Worm (Caenorhabditis elegans): ENCODE results near the gene C29E4.10.

Gene C29E4.10

DNA sequence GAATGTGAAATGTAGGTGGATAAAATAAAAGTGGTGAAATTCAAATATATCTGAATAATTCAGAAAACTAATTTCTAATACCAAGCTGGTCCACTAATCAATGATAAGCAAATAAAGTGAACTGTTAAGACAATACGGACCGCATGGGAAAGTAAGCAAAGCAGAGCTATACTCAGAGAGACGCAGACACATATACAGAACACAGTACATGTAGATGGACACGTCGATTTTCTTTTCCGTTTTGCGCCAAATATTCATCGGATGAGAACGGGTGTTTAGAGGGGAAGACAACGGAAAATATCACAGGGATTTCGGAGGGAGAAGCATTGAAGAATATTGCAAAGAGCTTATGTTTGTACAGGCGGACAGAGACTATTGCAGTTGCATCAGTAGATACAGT lies 11.7 kb upstream of the C29E4.10 start:
- TF ChIP-seq hmg-1.2 (GFP tag; IDR thresholded peaks at IDR 0.05) (peak; percentile 36; the same call in 1 of the 2 replicates), madf-6 (GFP tag; IDR thresholded peaks at IDR 0.05) (no peak)

DNA sequence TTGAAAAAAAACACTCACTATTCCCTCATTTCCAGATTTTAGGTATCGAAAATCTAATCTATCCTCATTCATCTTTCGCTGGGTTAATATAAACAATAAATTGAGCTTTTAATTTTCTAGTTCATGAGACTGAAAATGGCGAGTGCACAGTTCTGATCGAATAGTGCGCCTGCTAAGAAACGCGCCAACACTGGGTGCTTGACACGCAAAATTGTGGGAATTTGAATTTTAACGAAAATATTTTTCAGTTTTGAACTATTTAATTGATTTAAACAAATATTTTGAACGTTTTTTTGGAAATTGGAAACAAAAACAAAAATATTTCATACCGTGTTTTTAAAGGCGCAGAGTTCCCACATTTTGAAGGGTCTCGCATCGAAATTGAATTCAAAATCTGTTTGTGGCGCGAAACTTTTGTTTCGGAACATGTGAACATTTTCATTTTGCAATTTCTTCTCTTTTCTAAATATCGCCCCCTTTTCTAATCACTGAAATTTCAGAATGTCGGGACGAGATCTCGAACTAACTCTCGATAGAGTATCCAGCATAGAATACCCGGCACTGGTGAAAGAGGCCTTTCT lies 9.0 kb upstream of the C29E4.10 start, which contains the start of the genes C29E4.13 and npp-15:
C29E4.13 (minus strand) TSS at position 169 of the 581 bp plus-strand sequence.
npp-15 (plus strand) TSS at position 495 of the 581 bp plus-strand sequence.
- TF ChIP-seq hmg-20 (GFP tag; IDR thresholded peaks at IDR 0.05) (no peak), F33H1.4 (GFP tag; IDR thresholded peaks at IDR 0.05) (peak; percentile 82), unc-62 (GFP tag; optimal IDR thresholded peaks at IDR 0.05) (no peak), nfyb-1 (GFP tag; IDR thresholded peaks at IDR 0.05) (no peak), dpl-1 (GFP tag; optimal IDR thresholded peaks at IDR 0.05) (peak; percentile 72), cebp-1 (GFP tag; IDR thresholded peaks at IDR 0.05) (no peak), cebp-1 (tag; optimal IDR thresholded peaks at IDR 0.05) (peak; percentile 18), F52B5.7 (tag; optimal IDR thresholded peaks at IDR 0.05) (no peak), C06A6.2 (GFP tag; conservative IDR thresholded peaks at IDR 0.05) (no peak), Y53F4B.3 (GFP tag; IDR thresholded peaks at IDR 0.05) (no peak), tbp1 (GFP tag; optimal IDR thresholded peaks at IDR 0.05) (peak; percentile 1), K11D2.4 (GFP tag; IDR thresholded peaks at IDR 0.05) (no peak), nhr-80 (tag; optimal IDR thresholded peaks at IDR 0.05) (peak; percentile 15), bed-2 (GFP tag; IDR thresholded peaks at IDR 0.05) (no peak), ceh-91 (GFP tag; IDR thresholded peaks at IDR 0.05) (no peak), dpff-1 (tag; optimal IDR thresholded peaks at IDR 0.05) (no peak), Y56A3A.18 (GFP tag; IDR thresholded peaks at IDR 0.05) (no peak), bed-1 (GFP tag; IDR thresholded peaks at IDR 0.05) (no peak), akir-1 (GFP tag; optimal IDR thresholded peaks at IDR 0.05) (no peak), Y79H2A.3 (GFP tag; conservative IDR thresholded peaks at IDR 0.05) (no peak), ztf-22 (GFP tag; optimal IDR thresholded peaks at IDR 0.05) (no peak), ccch-3 (GFP tag; optimal IDR thresholded peaks at IDR 0.05) (no peak), ZK185.1 (tag; optimal IDR thresholded peaks at IDR 0.05; ENCODE audit: poor library complexity, severe bottlenecking) (no peak), lir-1 (GFP tag; conservative IDR thresholded peaks at IDR 0.05) (no peak), ztf-6 (GFP tag; IDR thresholded peaks at IDR 0.05) (no peak), hlh-26 (GFP tag; conservative IDR thresholded peaks at IDR 0.05) (no peak), pbrm-1 (GFP tag; IDR thresholded peaks at IDR 0.05) (no peak), somi-1 (GFP tag; optimal IDR thresholded peaks at IDR 0.05) (no peak), egl-44 (GFP tag; IDR thresholded peaks at IDR 0.05) (no peak), ztf-3 (GFP tag; optimal IDR thresholded peaks at IDR 0.05) (no peak), ztf-25 (GFP tag; IDR thresholded peaks at IDR 0.05) (no peak), mel-28 (tag; optimal IDR thresholded peaks at IDR 0.05; ENCODE audit: borderline replicate concordance) (no peak), zfh-2 (GFP tag; conservative IDR thresholded peaks at IDR 0.05) (no peak), F22D6.2 (tag; optimal IDR thresholded peaks at IDR 0.05) (no peak), sdz-38 (tag; optimal IDR thresholded peaks at IDR 0.05) (no peak), nhr-27 (tag; optimal IDR thresholded peaks at IDR 0.05) (no peak), ztf-28 (GFP tag; IDR thresholded peaks at IDR 0.05) (no peak), T07F8.4 (tag; optimal IDR thresholded peaks at IDR 0.05) (no peak), hrde-1 (tag; optimal IDR thresholded peaks at IDR 0.05; ENCODE audit: borderline replicate concordance) (no peak), ama-1 (optimal IDR thresholded peaks at IDR 0.05) (no peak), ama-1 (GFP tag; optimal IDR thresholded peaks at IDR 0.05) (no peak), efl-1 (GFP tag; optimal IDR thresholded peaks at IDR 0.05) (peak; percentile 87), ceh-58 (GFP tag; IDR thresholded peaks at IDR 0.05) (no peak), ceh-79 (tag; optimal IDR thresholded peaks at IDR 0.05) (no peak), mes-4 (tag; optimal IDR thresholded peaks at IDR 0.05) (no peak), attf-6 (GFP tag; IDR thresholded peaks at IDR 0.05) (no peak), lsl-1 (GFP tag; optimal IDR thresholded peaks at IDR 0.05) (peak; percentile 73)
